Fruit fly (Drosophila melanogaster): ENCODE results near the gene CG8149.

The CG8149 gene

DNA sequence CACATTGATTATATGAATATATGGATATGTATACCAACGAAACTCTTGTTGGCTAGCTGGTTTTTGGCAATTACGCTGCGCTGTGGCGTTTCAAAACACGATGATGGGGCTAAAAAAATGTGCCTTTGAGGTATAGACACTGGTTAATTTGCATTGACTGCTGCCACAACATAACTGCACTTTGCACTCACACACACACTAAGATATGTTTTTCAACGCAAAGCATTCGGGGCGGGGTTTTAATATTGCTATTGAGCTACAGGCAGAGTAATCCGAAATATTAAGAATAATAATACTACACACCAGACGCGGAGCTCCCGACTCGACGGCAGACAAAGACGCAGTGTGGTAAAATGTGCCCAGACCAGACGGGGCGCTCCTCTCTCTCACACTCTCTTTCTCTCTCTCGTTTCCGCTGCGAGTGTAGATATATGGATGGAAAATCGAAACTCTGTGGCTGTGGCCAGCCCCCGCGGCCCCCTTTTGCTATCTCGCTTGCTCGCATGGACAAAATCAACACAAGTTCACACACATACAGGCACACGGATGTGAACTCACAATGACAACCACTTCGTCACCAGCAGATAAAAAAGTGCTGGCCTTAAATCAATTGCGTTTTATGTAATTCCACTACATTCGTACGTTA, 46.7 kb downstream of the CG8149 start (continued):
- no peak for TF ChIP-seq CG8632 (GFP tag; optimal IDR thresholded peaks at IDR 0.05)
- TF ChIP-seq CG34406 (GFP tag; optimal IDR thresholded peaks at IDR 0.05) = peak; percentile 17
- TF ChIP-seq achi (GFP tag; optimal IDR thresholded peaks at IDR 0.05) = peak; percentile 44
- TF ChIP-seq CG6792 (GFP tag; optimal IDR thresholded peaks at IDR 0.05) = peak; percentile 6
- no peak for TF ChIP-seq CG15336 (GFP tag; IDR thresholded peaks at IDR 0.05)
- TF ChIP-seq dac (GFP tag; optimal IDR thresholded peaks at IDR 0.05) = no peak
- TF ChIP-seq fd59A (GFP tag; optimal IDR thresholded peaks at IDR 0.05) = no peak
- peak; percentile 99 for TF ChIP-seq fkh (GFP tag; optimal IDR thresholded peaks at IDR 0.05)
- TF ChIP-seq Ets96B (tag; optimal IDR thresholded peaks at IDR 0.05) = no peak
- no peak for TF ChIP-seq Sox15 (GFP tag; optimal IDR thresholded peaks at IDR 0.05)
- peak; percentile 88 for TF ChIP-seq CG6854 (GFP tag; optimal IDR thresholded peaks at IDR 0.05)
- TF ChIP-seq OdsH (GFP tag; optimal IDR thresholded peaks at IDR 0.05) = peak; percentile 23
- peak; percentile 56 for TF ChIP-seq net (GFP tag; optimal IDR thresholded peaks at IDR 0.05)
- TF ChIP-seq ss (GFP tag; optimal IDR thresholded peaks at IDR 0.05) = peak; percentile 80 to 82
- no peak for TF ChIP-seq CG11902 (GFP tag; optimal IDR thresholded peaks at IDR 0.05)
- peak; percentile 98 for TF ChIP-seq svp (GFP tag)
- TF ChIP-seq CG6808 (GFP tag; optimal IDR thresholded peaks at IDR 0.05) = peak; percentile 68
- no peak for TF ChIP-seq CG6163 (GFP tag; IDR thresholded peaks at IDR 0.05)
- TF ChIP-seq CG9139 (GFP tag; optimal IDR thresholded peaks at IDR 0.05) = peak; percentile 70
- TF ChIP-seq Sox14 (GFP tag; optimal IDR thresholded peaks at IDR 0.05) = peak; percentile 91
- peak; percentile 20 for TF ChIP-seq CG3032 (tag; optimal IDR thresholded peaks at IDR 0.05)
- TF ChIP-seq Eip93F (GFP tag; optimal IDR thresholded peaks at IDR 0.05) = no peak
- peak; percentile 63 for TF ChIP-seq CG1621 (tag; optimal IDR thresholded peaks at IDR 0.05)
- no peak for TF ChIP-seq CG4318 (GFP tag; optimal IDR thresholded peaks at IDR 0.05)
- no peak for TF ChIP-seq pdm3 (GFP tag; optimal IDR thresholded peaks at IDR 0.05)
- TF ChIP-seq esn (GFP tag; optimal IDR thresholded peaks at IDR 0.05) = peak; percentile 31
- TF ChIP-seq CG11762 (GFP tag; optimal IDR thresholded peaks at IDR 0.05; ENCODE audit: insufficient read depth) = peak; percentile 18
- no peak for TF ChIP-seq CG10631 (GFP tag; optimal IDR thresholded peaks at IDR 0.05)
- peak; percentile 87 for TF ChIP-seq vri (GFP tag; optimal IDR thresholded peaks at IDR 0.05)
- TF ChIP-seq CG16779 (tag; optimal IDR thresholded peaks at IDR 0.05) = peak; percentile 45
- no peak for TF ChIP-seq Hr4 (GFP tag; optimal IDR thresholded peaks at IDR 0.05)

DNA sequence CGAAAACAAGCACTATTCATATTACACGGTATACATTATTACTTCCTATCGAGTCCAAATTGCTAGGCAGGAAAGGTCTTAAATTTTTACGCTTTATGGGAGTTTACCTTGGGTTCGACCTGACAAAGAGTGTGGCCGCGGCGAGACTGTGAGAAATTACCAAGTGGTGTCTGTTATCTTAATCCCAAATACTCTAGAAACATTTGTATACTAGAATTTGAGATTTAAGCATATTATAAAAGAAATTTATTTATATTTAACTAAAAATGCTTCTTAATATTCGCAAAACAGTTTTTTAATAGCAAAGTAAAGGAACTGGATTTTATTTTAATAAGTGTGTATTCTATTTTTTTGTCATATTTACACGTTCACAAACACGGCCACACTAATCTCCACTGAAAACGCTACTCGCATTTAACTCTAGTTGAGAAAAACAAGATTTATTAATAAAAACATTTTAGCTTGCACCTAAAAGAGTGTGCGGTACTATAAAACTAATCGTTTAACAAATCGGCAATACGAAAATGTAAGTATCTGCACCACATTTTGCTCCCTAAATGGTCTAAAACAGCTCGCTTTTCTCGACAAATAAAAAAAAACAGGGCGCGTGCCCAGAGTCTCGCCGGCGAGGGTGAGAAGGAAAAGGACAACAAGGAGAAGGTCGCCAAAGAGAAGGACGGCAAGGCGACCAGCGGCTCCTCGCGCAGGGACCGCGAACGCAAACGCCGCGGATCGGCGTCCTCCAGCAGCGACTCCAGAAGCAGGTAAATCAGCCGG, 47.4 kb downstream of the CG8149 start, which contains the start of the genes mura and RnpS1:
TSS of gene mura (minus strand) at position 148 of the 777 bp plus-strand sequence.
TSS of gene RnpS1 (plus strand) at position 376 of the 777 bp plus-strand sequence.
- TF ChIP-seq Hr4 (GFP tag; optimal IDR thresholded peaks at IDR 0.05) (no peak), CG3919 (GFP tag; optimal IDR thresholded peaks at IDR 0.05) (no peak), topi (GFP tag; optimal IDR thresholded peaks at IDR 0.05) (no peak), acj6 (GFP tag; optimal IDR thresholded peaks at IDR 0.05) (no peak), fkh (GFP tag; optimal IDR thresholded peaks at IDR 0.05) (peak; percentile 67), Sox14 (GFP tag; optimal IDR thresholded peaks at IDR 0.05) (peak; percentile 6), CG6808 (GFP tag; optimal IDR thresholded peaks at IDR 0.05) (no peak), CG31627 (GFP tag; optimal IDR thresholded peaks at IDR 0.05) (no peak), Sox15 (GFP tag; optimal IDR thresholded peaks at IDR 0.05) (no peak), CG10631 (GFP tag; optimal IDR thresholded peaks at IDR 0.05) (no peak), achi (GFP tag; optimal IDR thresholded peaks at IDR 0.05) (no peak), salr (GFP tag; optimal IDR thresholded peaks at IDR 0.05) (no peak), vri (GFP tag; optimal IDR thresholded peaks at IDR 0.05) (peak; percentile 42), lz (GFP tag; optimal IDR thresholded peaks at IDR 0.05) (no peak), CG34406 (GFP tag; optimal IDR thresholded peaks at IDR 0.05) (no peak)

Measured in whole organism, prepupa.